Worm (Caenorhabditis elegans) whole organism, L4 larva: ENCODE data around the gene C32B5.15.

Source experiments
- D1046.2 ChIP-seq: fragments of 200-800 bp; sonication (Bioruptor generic); IDR thresholded peaks from 2 replicates; pipeline ENCODE4 v1.3.6; 2022; ENCODE audit warnings: missing genetic modification characterization, missing compliant biosample characterization
- F10B5.3 ChIP-seq: sonication (generic microtip); optimal IDR thresholded peaks from 2 replicates; lab custom pipeline; 2016; ENCODE audit warnings: mild to moderate bottlenecking, missing genetic modification characterization, missing compliant biosample characterization
- F26F4.8 ChIP-seq: fragments of 200-800 bp; sonication (Bioruptor generic); conservative IDR thresholded peaks from 2 replicates; pipeline ENCODE4 v1.3.6; 2022; ENCODE audit warnings: missing genetic modification characterization, missing compliant biosample characterization
- F37D6.2 ChIP-seq: sonication (generic microtip); optimal IDR thresholded peaks from 2 replicates; lab custom pipeline; 2016; ENCODE audit warnings: mild to moderate bottlenecking, missing genetic modification characterization, missing compliant biosample characterization
- T20F7.1 ChIP-seq: fragments of 200-800 bp; sonication (Bioruptor generic); optimal IDR thresholded peaks from 2 replicates; lab custom pipeline; 2018; ENCODE audit warnings: mild to moderate bottlenecking, missing genetic modification characterization, missing compliant biosample characterization
- Y48G9A.11 ChIP-seq: fragments of 200-800 bp; sonication (Bioruptor generic); IDR thresholded peaks from 2 replicates; pipeline ENCODE4 v1.3.6; 2022; ENCODE audit warnings: missing genetic modification reagents, missing genetic modification characterization, missing compliant biosample characterization
- ZK337.2 ChIP-seq: fragments of 200-800 bp; sonication (Bioruptor generic); IDR thresholded peaks from 2 replicates; pipeline ENCODE4 v1.3.6; 2022; ENCODE audit warnings: missing genetic modification reagents, missing genetic modification characterization, missing compliant biosample characterization
- aha-1 ChIP-seq: fragments of 150-350 bp; peaks from one replicate; lab custom pipeline; 2014; ENCODE audit warnings: missing biosample characterization, missing genetic modification characterization
- ceh-32 ChIP-seq: sonication (generic microtip); optimal IDR thresholded peaks from 2 replicates; lab custom pipeline; 2016; ENCODE audit warnings: mild to moderate bottlenecking, missing genetic modification characterization, missing compliant biosample characterization; ENCODE audit not compliant: poor library complexity
- ceh-62 ChIP-seq: sonication (generic microtip); optimal IDR thresholded peaks from 2 replicates; lab custom pipeline; 2017; ENCODE audit warnings: missing biosample characterization, missing genetic modification characterization
- ctbp-1 ChIP-seq: fragments of 200-800 bp; sonication (Bioruptor generic); IDR thresholded peaks from 2 replicates; pipeline ENCODE4 v1.3.6; 2022; ENCODE audit warnings: missing genetic modification reagents, missing genetic modification characterization, missing compliant biosample characterization
- daf-12 ChIP-seq: fragments of 150-350 bp; optimal IDR thresholded peaks from 2 replicates; lab custom pipeline; 2014; ENCODE audit warnings: missing biosample characterization, missing genetic modification reagents, missing genetic modification characterization
- dmd-6 ChIP-seq: fragments of 200-800 bp; sonication (Bioruptor generic); IDR thresholded peaks from 2 replicates; pipeline ENCODE4 v1.3.6; 2022; ENCODE audit warnings: missing genetic modification reagents, missing genetic modification characterization, missing compliant biosample characterization
- dmd-8 ChIP-seq: fragments of 200-800 bp; sonication (Bioruptor generic); IDR thresholded peaks from 2 replicates; pipeline ENCODE4 v1.3.6; 2022; ENCODE audit warnings: missing genetic modification characterization, missing compliant biosample characterization
- egl-27 ChIP-seq: sonication (generic microtip); optimal IDR thresholded peaks from 3 replicates; lab custom pipeline; 2017; ENCODE audit warnings: missing biosample characterization, missing genetic modification reagents, missing genetic modification characterization
- egl-43 ChIP-seq: fragments of 200-800 bp; sonication (Bioruptor generic); IDR thresholded peaks from 2 replicates; pipeline ENCODE4 v1.3.6; 2022; ENCODE audit warnings: missing genetic modification reagents, missing genetic modification characterization, missing compliant biosample characterization
- hif-1 ChIP-seq, 2 experiments: sonication (generic microtip); optimal IDR thresholded peaks; 2 replicates each; lab custom pipeline; 2016 to 2017; ENCODE audit warnings: missing compliant biosample characterization in 2 of 2, missing genetic modification characterization in 2 of 2, missing genetic modification reagents in 2 of 2, missing genotype in 2 of 2, mild to moderate bottlenecking in 1 of 2
- lim-7 ChIP-seq: fragments of 200-800 bp; sonication (Bioruptor generic); IDR thresholded peaks from 2 replicates; pipeline ENCODE4 v1.3.6; 2022; ENCODE audit warnings: missing genetic modification characterization, missing compliant biosample characterization
- lin-1 ChIP-seq: fragments of 200-800 bp; sonication (Bioruptor generic); IDR thresholded peaks from 2 replicates; pipeline ENCODE4 v1.3.6; 2022; ENCODE audit warnings: missing genetic modification reagents, missing genetic modification characterization, missing compliant biosample characterization
- lin-15B ChIP-seq: fragments of 150-350 bp; sonication (generic microtip); optimal IDR thresholded peaks from 3 replicates; lab custom pipeline; 2014; ENCODE audit warnings: missing biosample characterization, missing genetic modification characterization
- lir-3 ChIP-seq: sonication (generic microtip); optimal IDR thresholded peaks from 2 replicates; lab custom pipeline; 2016; ENCODE audit warnings: mild to moderate bottlenecking, missing genetic modification characterization, missing compliant biosample characterization
- madf-5 ChIP-seq, 2 experiments: fragments of 200-800 bp; sonication (Bioruptor generic); IDR thresholded peaks; 2 replicates each; pipeline ENCODE4 v1.3.6; 2022; ENCODE audit warnings: missing compliant biosample characterization in 2 of 2, missing genetic modification characterization in 2 of 2
- madf-9 ChIP-seq: fragments of 200-800 bp; sonication (Bioruptor generic); conservative IDR thresholded peaks from 2 replicates; pipeline ENCODE4 v1.3.6; 2022; ENCODE audit warnings: missing genetic modification reagents, missing genetic modification characterization, missing compliant biosample characterization
- mdl-1 ChIP-seq, 2 experiments: fragments of 150-350 bp in 1 of 2; sonication (generic microtip) in 1 of 2; optimal IDR thresholded peaks; 2 replicates each; lab custom pipeline; 2014 to 2017; ENCODE audit warnings: missing biosample characterization in 2 of 2, missing genetic modification characterization in 2 of 2
- mxl-2 ChIP-seq: fragments of 200-800 bp; sonication (Bioruptor generic); conservative IDR thresholded peaks from 2 replicates; pipeline ENCODE4 v1.3.6; 2022; ENCODE audit warnings: missing genetic modification reagents, missing genetic modification characterization, missing compliant biosample characterization
- nhr-102 ChIP-seq: sonication (generic microtip); optimal IDR thresholded peaks from 2 replicates; lab custom pipeline; 2016; ENCODE audit warnings: mild to moderate bottlenecking, missing genetic modification characterization, moderate library complexity, missing compliant biosample characterization
- nhr-11 ChIP-seq: fragments of 150-350 bp; optimal IDR thresholded peaks from 2 replicates; lab custom pipeline; 2014; ENCODE audit warnings: missing biosample characterization, missing genetic modification characterization
- nhr-111 ChIP-seq: fragments of 200-800 bp; sonication (Bioruptor generic); optimal IDR thresholded peaks from 2 replicates; lab custom pipeline; 2018; ENCODE audit warnings: mild to moderate bottlenecking, missing genetic modification characterization, missing compliant biosample characterization
- nhr-28 ChIP-seq: fragments of 150-350 bp; optimal IDR thresholded peaks from 2 replicates; lab custom pipeline; 2014; ENCODE audit warnings: missing biosample characterization, missing genetic modification characterization
- nhr-41 ChIP-seq: fragments of 200-800 bp; sonication (Bioruptor generic); IDR thresholded peaks from 2 replicates; pipeline ENCODE4 v1.3.6; 2022; ENCODE audit warnings: missing genetic modification reagents, missing genetic modification characterization, missing compliant biosample characterization
- nhr-48 ChIP-seq: sonication (generic microtip); optimal IDR thresholded peaks from 2 replicates; lab custom pipeline; 2016; ENCODE audit warnings: mild to moderate bottlenecking, missing genetic modification characterization, missing compliant biosample characterization
- saeg-2 ChIP-seq: fragments of 200-800 bp; sonication (Bioruptor generic); IDR thresholded peaks from 2 replicates; pipeline ENCODE4 v1.3.6; 2022; ENCODE audit warnings: missing genetic modification reagents, missing genetic modification characterization, missing compliant biosample characterization
- sdz-12 ChIP-seq: fragments of 200-800 bp; sonication (Bioruptor generic); optimal IDR thresholded peaks from 2 replicates; lab custom pipeline; 2018; ENCODE audit warnings: mild to moderate bottlenecking, missing genetic modification characterization, missing compliant biosample characterization
- snpc-1.2 ChIP-seq: fragments of 200-800 bp; sonication (Bioruptor generic); IDR thresholded peaks from 2 replicates; pipeline ENCODE4 v1.3.6; 2022; ENCODE audit warnings: missing genetic modification reagents, missing genetic modification characterization, missing compliant biosample characterization
- tra-1 ChIP-seq: fragments of 200-800 bp; sonication (Bioruptor generic); IDR thresholded peaks from 2 replicates; pipeline ENCODE4 v1.3.6; 2022; ENCODE audit warnings: missing genetic modification reagents, missing genetic modification characterization, missing compliant biosample characterization
- vab-7 ChIP-seq: fragments of 200-800 bp; sonication (Bioruptor generic); IDR thresholded peaks from 2 replicates; pipeline ENCODE4 v1.3.6; 2022; ENCODE audit warnings: missing genetic modification reagents, missing genetic modification characterization, missing compliant biosample characterization
- zip-2 ChIP-seq: fragments of 150-350 bp; optimal IDR thresholded peaks from 2 replicates; lab custom pipeline; 2014; ENCODE audit warnings: missing biosample characterization, missing genetic modification characterization

C32B5.15 gene

DNA sequence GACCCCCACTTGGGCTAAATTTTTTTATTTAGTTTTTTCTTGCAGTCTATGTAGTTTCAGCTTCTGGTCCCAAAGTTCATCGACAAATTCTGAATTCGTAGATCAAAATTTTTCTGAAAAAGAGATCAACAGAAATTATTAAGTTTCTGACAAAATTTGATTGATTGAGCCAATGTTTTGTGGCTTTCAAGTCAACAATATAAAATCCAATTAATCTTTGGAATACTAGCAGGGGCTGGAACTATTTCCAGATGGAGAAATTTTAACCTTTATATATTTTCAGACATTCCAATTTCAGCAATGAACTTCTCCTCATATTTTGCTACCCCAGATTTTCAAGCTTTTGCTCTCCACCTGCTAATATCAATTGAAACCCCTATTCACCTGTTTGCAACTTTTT is 10.1 kb upstream of the C32B5.15 start, which contains the start of gene srh-274:
Gene srh-274 (plus strand): TSS at position 301 of the 400 bp plus-strand sequence.
- TF ChIP-seq nhr-111 (GFP tag; lab: Kevin White, UChicago), result no peak
- TF ChIP-seq ceh-32, result no peak
- TF ChIP-seq aha-1 (tag; lab: Kevin White, UChicago), result peak; percentile 45
- TF ChIP-seq ceh-62 (tag; lab: Kevin White, UChicago), result no peak

- TF ChIP-seq egl-43 (no peak), sdz-12 (GFP tag; lab: Kevin White, UChicago) (no peak), dmd-8 (GFP tag; lab: Robert Waterston, UW) (no peak), tra-1 (no peak), nhr-102 (no peak), mdl-1 (tag; optimal IDR thresholded peaks at IDR 0.05; lab: Kevin White, UChicago) (no peak), egl-27 (tag; lab: Kevin White, UChicago) (no peak), nhr-48 (tag; lab: Kevin White, UChicago) (no peak)
- TF ChIP-seq, all 104 proteins: peak for 0
Observed at ce11 chrII:979135-979534, 6.4 kb upstream of the C32B5.15 start, which contains the start of the genes fbxc-17 and fbxc-15. fbxc-17 (minus strand) TSS chrII:979235. fbxc-15 (plus strand) TSS chrII:979423.

DNA sequence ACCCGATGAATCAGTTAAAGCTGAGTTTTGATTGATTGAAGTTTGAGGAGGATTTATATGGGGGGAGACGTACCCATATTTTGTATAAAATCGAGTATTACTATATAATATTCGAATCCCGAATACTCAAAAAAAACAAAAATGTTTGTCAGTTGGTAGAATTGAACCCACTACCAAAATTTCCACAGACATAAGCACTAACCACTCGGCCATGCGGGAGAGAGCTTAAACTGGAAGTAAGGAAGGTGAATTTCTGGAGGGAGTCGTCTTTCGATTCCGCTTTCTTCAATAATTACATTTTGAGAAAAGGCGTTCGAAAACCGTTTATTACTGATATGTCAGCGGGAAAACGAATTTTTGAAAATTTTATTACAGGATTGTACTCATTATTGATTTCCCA is 4.4 kb upstream of the C32B5.15 start:
- TF ChIP-seq D1046.2 (GFP tag; lab: Robert Waterston, UW) (peak; percentile 80), lim-7 (GFP tag; lab: Robert Waterston, UW) (peak; percentile 78), tra-1 (0 out of 2 replicates have a peak, but pooled peaks have one; percentile 18), dmd-6 (GFP tag; lab: Robert Waterston, UW) (peak; percentile 39), egl-43 (peak; percentile 74; the same call in 1 of the 2 replicates), nhr-41 (GFP tag; lab: Robert Waterston, UW) (0 out of 2 replicates have a peak, but pooled peaks have one; percentile 29), Y48G9A.11 (0 out of 2 replicates have a peak, but pooled peaks have one; percentile 31), F26F4.8 (GFP tag; lab: Robert Waterston, UW) (peak; percentile 68; the same call in 1 of the 2 replicates), lin-1 (GFP tag; lab: Robert Waterston, UW) (peak; percentile 75; the same call in 1 of the 2 replicates), ZK337.2 (GFP tag; lab: Robert Waterston, UW) (0 out of 2 replicates have a peak, but pooled peaks have one; percentile 51), vab-7 (peak; percentile 68), madf-9 (GFP tag; lab: Robert Waterston, UW) (0 out of 2 replicates have a peak, but pooled peaks have one; percentile 22), dmd-8 (GFP tag; lab: Robert Waterston, UW) (peak; percentile 66; the same call in 1 of the 2 replicates), madf-5 (GFP tag; IDR thresholded peaks at IDR 0.05; lab: Robert Waterston, UW) (0 out of 4 replicates have a peak, but pooled peaks of 1 of the 2 experiments have one; percentile 68), ctbp-1 (peak; percentile 69), snpc-1.2 (GFP tag; lab: Robert Waterston, UW) (peak; percentile 64)

DNA sequence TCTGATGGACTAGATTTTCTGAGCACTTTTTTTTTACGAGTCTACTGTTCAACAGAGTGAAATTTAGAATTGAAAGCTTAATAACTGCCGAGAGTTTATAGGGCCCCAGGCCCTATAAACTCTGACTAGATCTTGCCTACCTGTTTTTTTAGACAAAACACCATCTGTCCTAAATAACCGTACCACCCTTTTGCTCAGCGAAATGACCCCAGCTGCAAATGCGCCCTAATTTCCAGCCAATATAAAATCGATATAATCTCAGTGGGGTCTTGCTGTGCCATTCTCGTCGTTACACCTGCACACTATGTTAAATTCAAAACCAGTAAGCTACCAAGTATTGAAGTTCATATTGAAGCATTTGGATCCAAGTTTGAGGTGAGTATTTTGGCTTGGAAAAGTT is 1.2 kb upstream of the C32B5.15 start, which contains the start of gene fbxc-14:
Gene fbxc-14 (plus strand): TSS at position 301 of the 400 bp plus-strand sequence.
- TF ChIP-seq nhr-28 (tag; lab: Kevin White, UChicago) (no peak), F10B5.3 (tag; lab: Kevin White, UChicago) (no peak), D1046.2 (GFP tag; lab: Robert Waterston, UW) (no peak), madf-5 (GFP tag; IDR thresholded peaks at IDR 0.05; lab: Robert Waterston, UW) (no peak), daf-12 (tag; lab: Kevin White, UChicago) (no peak), saeg-2 (GFP tag; lab: Robert Waterston, UW) (no peak), hif-1 (tag; optimal IDR thresholded peaks at IDR 0.05; lab: Kevin White, UChicago) (no peak), nhr-102 (no peak), dmd-6 (GFP tag; lab: Robert Waterston, UW) (no peak), zip-2 (tag; lab: Kevin White, UChicago) (no peak), lir-3 (tag; lab: Kevin White, UChicago) (no peak), mxl-2 (GFP tag; lab: Robert Waterston, UW) (no peak), T20F7.1 (no peak), nhr-11 (tag; lab: Kevin White, UChicago) (no peak), F37D6.2 (tag; lab: Kevin White, UChicago) (no peak), lin-15B (tag; lab: Kevin White, UChicago) (no peak)
